Fruit fly (Drosophila melanogaster) whole organism, embryonic: ENCODE data around the gene CG31637.

Experiments
- CG10147 ChIP-seq: fragments of 200-800 bp; sonication (Bioruptor generic); optimal IDR thresholded peaks from 2 replicates; lab custom pipeline; 2019; ENCODE audit warnings: missing biosample characterization, mild to moderate bottlenecking, missing genetic modification characterization, moderate library complexity
- CG10267 ChIP-seq: fragments of 200-800 bp; sonication (Bioruptor generic); optimal IDR thresholded peaks from 2 replicates; lab custom pipeline; 2018; ENCODE audit warnings: missing biosample characterization, mild to moderate bottlenecking, missing genetic modification characterization, moderate library complexity
- CG10543 ChIP-seq: fragments of 200-800 bp; sonication (Bioruptor generic); optimal IDR thresholded peaks from 3 replicates; lab custom pipeline; 2017; ENCODE audit warnings: missing biosample characterization, mild to moderate bottlenecking, missing genetic modification characterization, moderate library complexity
- CG11504 ChIP-seq: fragments of 200-800 bp; sonication (Bioruptor generic); optimal IDR thresholded peaks from 3 replicates; lab custom pipeline; 2019; ENCODE audit warnings: missing biosample characterization, mild to moderate bottlenecking, missing genetic modification characterization, moderate library complexity
- CG12769 ChIP-seq: fragments of 200-800 bp; sonication (Bioruptor generic); optimal IDR thresholded peaks from 2 replicates; lab custom pipeline; 2019; ENCODE audit warnings: missing biosample characterization, mild to moderate bottlenecking, missing genetic modification characterization, moderate library complexity
- CG14014 ChIP-seq: fragments of 200-800 bp; sonication (Bioruptor generic); IDR thresholded peaks from 2 replicates; pipeline ENCODE4 v1.3.6; 2022; ENCODE audit warnings: missing biosample characterization, missing genetic modification characterization
- CG14050 ChIP-seq: fragments of 200-800 bp; sonication (Bioruptor generic); IDR thresholded peaks from 3 replicates; pipeline ENCODE4 v1.3.6; 2022; ENCODE audit warnings: missing biosample characterization, missing genetic modification characterization
- CG17186 ChIP-seq: fragments of 200-800 bp; sonication (Bioruptor generic); optimal IDR thresholded peaks from 3 replicates; lab custom pipeline; 2017; ENCODE audit warnings: missing biosample characterization, missing genetic modification reagents, missing genetic modification characterization
- CG17829 ChIP-seq: fragments of 200-800 bp; optimal IDR thresholded peaks from 2 replicates; lab custom pipeline; 2019; ENCODE audit warnings: missing biosample characterization, mild to moderate bottlenecking, missing genetic modification characterization, moderate library complexity
- CG18476 ChIP-seq: fragments of 200-800 bp; sonication (Bioruptor generic); optimal IDR thresholded peaks from 2 replicates; lab custom pipeline; 2016; ENCODE audit warnings: missing biosample characterization, mild to moderate bottlenecking, missing genetic modification characterization
- CG2678 ChIP-seq: fragments of 200-800 bp; sonication (Bioruptor generic); optimal IDR thresholded peaks from 3 replicates; lab custom pipeline; 2019; ENCODE audit warnings: missing biosample characterization, mild to moderate bottlenecking, missing genetic modification characterization, moderate library complexity
- CG2712 ChIP-seq: fragments of 200-800 bp; optimal IDR thresholded peaks from 3 replicates; lab custom pipeline; 2019; ENCODE audit warnings: missing biosample characterization, mild to moderate bottlenecking, missing genetic modification characterization, moderate library complexity
- CG30403 ChIP-seq: fragments of 200-800 bp; sonication (Bioruptor generic); optimal IDR thresholded peaks from 3 replicates; lab custom pipeline; 2016; ENCODE audit warnings: missing biosample characterization, missing genetic modification characterization
- CG30431 ChIP-seq: fragments of 200-800 bp; sonication (Bioruptor generic); optimal IDR thresholded peaks from 2 replicates; lab custom pipeline; 2017; ENCODE audit warnings: missing biosample characterization, missing genetic modification characterization
- CG34422 ChIP-seq: fragments of 200-800 bp; sonication (Bioruptor generic); IDR thresholded peaks from 3 replicates; pipeline ENCODE4 v1.3.6; 2022; ENCODE audit warnings: missing biosample characterization, missing genetic modification characterization
- CG4820 ChIP-seq: fragments of 200-800 bp; sonication (Bioruptor generic); optimal IDR thresholded peaks from 3 replicates; lab custom pipeline; 2016; ENCODE audit warnings: missing biosample characterization, missing genetic modification characterization
- CG5180 ChIP-seq: fragments of 200-800 bp; sonication (Bioruptor generic); optimal IDR thresholded peaks from 3 replicates; lab custom pipeline; 2017; ENCODE audit warnings: missing biosample characterization, missing genetic modification characterization, mild to moderate bottlenecking, moderate library complexity, missing genetic modification reagents
- CG7839 ChIP-seq: fragments of 200-800 bp; sonication (Bioruptor generic); optimal IDR thresholded peaks from 3 replicates; lab custom pipeline; 2018; ENCODE audit warnings: missing biosample characterization, mild to moderate bottlenecking, missing genetic modification characterization, moderate library complexity
- CG8089 ChIP-seq: fragments of 200-800 bp; sonication (Bioruptor generic); optimal IDR thresholded peaks from 3 replicates; lab custom pipeline; 2016; ENCODE audit warnings: missing biosample characterization, missing genetic modification characterization
- CG8924 ChIP-seq: fragments of 200-800 bp; optimal IDR thresholded peaks from 3 replicates; lab custom pipeline; 2019; ENCODE audit warnings: missing biosample characterization, mild to moderate bottlenecking, missing genetic modification characterization, moderate library complexity
- CrebB ChIP-seq: fragments of 200-800 bp; sonication (Bioruptor generic); optimal IDR thresholded peaks from 3 replicates; lab custom pipeline; 2018; ENCODE audit warnings: missing biosample characterization, mild to moderate bottlenecking, missing genetic modification characterization
- D19B ChIP-seq: fragments of 200-800 bp; sonication (Bioruptor generic); optimal IDR thresholded peaks from 2 replicates; lab custom pipeline; 2017; ENCODE audit warnings: missing biosample characterization, mild to moderate bottlenecking, missing genetic modification characterization
- Doc2 ChIP-seq: fragments of 200-800 bp; sonication (Bioruptor generic); IDR thresholded peaks from 2 replicates; pipeline ENCODE4 v1.3.6; 2022; ENCODE audit warnings: missing biosample characterization, missing genetic modification characterization
- Hr51 ChIP-seq, 2 experiments: fragments of 200-800 bp; sonication (Bioruptor generic); optimal IDR thresholded peaks; 2 replicates in 1 of 2; 3 replicates in 1 of 2; lab custom pipeline; 2016 to 2018; ENCODE audit warnings: missing biosample characterization in 2 of 2, missing genetic modification characterization in 2 of 2, mild to moderate bottlenecking in 1 of 2, moderate library complexity in 1 of 2
- Med ChIP-seq: fragments of 200-800 bp; sonication (Bioruptor generic); peaks from one replicate; lab custom pipeline; 2016; ENCODE audit warnings: missing biosample characterization, missing genetic modification characterization, mild to moderate bottlenecking, inconsistent platforms, moderate library complexity
- NFAT ChIP-seq: fragments of 200-800 bp; sonication (Bioruptor generic); IDR thresholded peaks from 2 replicates; pipeline ENCODE4 v1.3.6; 2022; ENCODE audit warnings: missing biosample characterization, missing genetic modification characterization
- NK7.1 ChIP-seq: fragments of 200-800 bp; sonication (Bioruptor generic); optimal IDR thresholded peaks from 3 replicates; lab custom pipeline; 2016; ENCODE audit warnings: missing biosample characterization, missing genetic modification characterization
- Opbp ChIP-seq: fragments of 200-800 bp; sonication (Bioruptor generic); IDR thresholded peaks from 3 replicates; pipeline ENCODE4 v1.3.6; 2022; ENCODE audit warnings: missing biosample characterization, missing genetic modification characterization; ENCODE audit not compliant: partially characterized antibody
- Sox100B ChIP-seq: fragments of 200-800 bp; sonication (Bioruptor generic); optimal IDR thresholded peaks from 3 replicates; lab custom pipeline; 2018; ENCODE audit warnings: missing biosample characterization, mild to moderate bottlenecking, missing genetic modification characterization
- chinmo ChIP-seq: fragments of 200-800 bp; sonication (Bioruptor generic); IDR thresholded peaks from 4 replicates; pipeline ENCODE4 v1.3.6; 2022; ENCODE audit warnings: missing biosample characterization, missing genetic modification characterization; ENCODE audit not compliant: partially characterized antibody
- ci ChIP-seq: fragments of 200-800 bp; sonication (Bioruptor generic); IDR thresholded peaks from 3 replicates; pipeline ENCODE4 v1.3.6; 2022; ENCODE audit warnings: missing biosample characterization, missing genetic modification characterization
- fd3F ChIP-seq: fragments of 200-800 bp; sonication (Bioruptor generic); optimal IDR thresholded peaks from 2 replicates; lab custom pipeline; 2018; ENCODE audit warnings: missing biosample characterization, mild to moderate bottlenecking, missing genetic modification characterization, moderate library complexity
- ftz-f1 ChIP-seq: fragments of 200-800 bp; sonication (Bioruptor generic); optimal IDR thresholded peaks from 2 replicates; lab custom pipeline; 2016; ENCODE audit warnings: missing biosample characterization, missing genetic modification characterization
- ind ChIP-seq: fragments of 200-800 bp; sonication (Bioruptor generic); optimal IDR thresholded peaks from 3 replicates; lab custom pipeline; 2016; ENCODE audit warnings: missing biosample characterization, missing genetic modification characterization
- klu ChIP-seq: fragments of 200-800 bp; sonication (Bioruptor generic); IDR thresholded peaks from 2 replicates; pipeline ENCODE4 v1.3.6; 2022; ENCODE audit warnings: missing biosample characterization, missing genetic modification characterization
- lilli ChIP-seq: fragments of 200-800 bp; sonication (Bioruptor generic); optimal IDR thresholded peaks from 3 replicates; lab custom pipeline; 2016; ENCODE audit warnings: missing biosample characterization, missing genetic modification characterization
- mam ChIP-seq: fragments of 200-800 bp; sonication (Bioruptor generic); optimal IDR thresholded peaks from 3 replicates; lab custom pipeline; 2016; ENCODE audit warnings: missing biosample characterization, missing genetic modification characterization
- nau ChIP-seq: fragments of 200-800 bp; sonication (Bioruptor generic); optimal IDR thresholded peaks from 3 replicates; lab custom pipeline; 2017; ENCODE audit warnings: missing biosample characterization, mild to moderate bottlenecking, missing genetic modification characterization, missing genetic modification reagents
- org-1 ChIP-seq: fragments of 200-800 bp; sonication (Bioruptor generic); optimal IDR thresholded peaks from 2 replicates; lab custom pipeline; 2017; ENCODE audit warnings: missing biosample characterization, missing genetic modification characterization
- row ChIP-seq: fragments of 200-800 bp; sonication (Bioruptor generic); IDR thresholded peaks from 3 replicates; pipeline ENCODE4 v1.3.6; 2022; ENCODE audit warnings: missing biosample characterization, missing genetic modification characterization
- seq ChIP-seq: fragments of 200-800 bp; sonication (Bioruptor generic); IDR thresholded peaks from 2 replicates; pipeline ENCODE4 v1.3.6; 2022; ENCODE audit warnings: missing biosample characterization, missing genetic modification characterization
- sisA ChIP-seq: fragments of 200-800 bp; sonication (Bioruptor generic); IDR thresholded peaks from 2 replicates; pipeline ENCODE4 v1.3.6; 2022; ENCODE audit warnings: missing biosample characterization, missing genetic modification characterization
- tap ChIP-seq: fragments of 200-800 bp; optimal IDR thresholded peaks from 3 replicates; lab custom pipeline; 2019; ENCODE audit warnings: missing biosample characterization, mild to moderate bottlenecking, missing genetic modification characterization, moderate library complexity
- tio ChIP-seq: fragments of 200-800 bp; sonication (Bioruptor generic); optimal IDR thresholded peaks from 2 replicates; lab custom pipeline; 2017; ENCODE audit warnings: missing biosample characterization, missing genetic modification characterization, inconsistent platforms
- trem ChIP-seq: fragments of 200-800 bp; optimal IDR thresholded peaks from 3 replicates; lab custom pipeline; 2019; ENCODE audit warnings: missing biosample characterization, mild to moderate bottlenecking, missing genetic modification characterization, moderate library complexity
- ttk ChIP-seq: fragments of 200-800 bp; sonication (Bioruptor generic); IDR thresholded peaks from 2 replicates; pipeline ENCODE4 v2.1.2; 2022; ENCODE audit warnings: missing biosample characterization, missing genetic modification characterization
- vvl ChIP-seq: fragments of 200-800 bp; sonication (Bioruptor generic); IDR thresholded peaks from 2 replicates; pipeline ENCODE4 v1.3.6; 2022; ENCODE audit warnings: missing biosample characterization, missing genetic modification characterization
- zfh1 ChIP-seq: fragments of 200-800 bp; sonication (Bioruptor generic); IDR thresholded peaks from 3 replicates; pipeline ENCODE4 v1.3.6; 2022; ENCODE audit warnings: missing biosample characterization, missing genetic modification characterization

The CG31637 gene

DNA sequence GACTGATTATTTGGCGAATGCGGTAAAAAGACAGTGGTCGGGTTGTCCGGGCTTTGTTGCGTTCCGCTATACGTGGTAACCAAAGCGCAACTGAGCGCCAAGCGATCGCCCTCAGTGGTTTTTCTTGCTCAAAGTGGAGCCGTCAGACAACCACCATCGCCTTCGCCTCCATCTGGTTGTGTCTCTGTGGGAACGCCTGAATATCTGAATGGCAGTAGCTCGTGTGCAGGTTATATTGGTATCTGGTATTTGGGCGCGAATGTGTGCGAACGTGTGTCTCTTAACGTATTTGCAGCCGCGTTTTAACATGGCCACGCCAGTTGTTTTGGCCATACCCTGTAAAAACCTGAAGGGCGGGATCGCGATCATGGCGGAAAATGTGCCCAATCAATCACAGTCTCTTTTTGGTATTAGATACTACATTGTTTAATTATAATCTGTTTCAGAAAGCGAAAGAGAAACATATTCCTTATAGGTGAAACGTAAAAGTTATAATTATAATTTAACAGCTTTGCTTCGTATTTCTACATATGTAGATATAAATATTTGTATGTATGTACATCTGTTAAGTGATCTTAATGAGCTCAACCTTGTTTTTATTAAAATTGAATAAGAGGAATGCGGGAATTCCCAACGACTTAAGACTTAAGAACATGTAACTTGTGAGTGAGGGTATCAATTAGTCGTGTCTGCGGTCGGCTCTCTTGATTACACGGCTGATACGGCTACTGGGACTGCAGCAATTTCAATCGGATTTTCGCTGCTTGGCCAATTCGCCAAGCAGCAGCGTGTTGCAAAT lies 26.3 kb upstream of the CG31637 start:
- TF ChIP-seq NK7.1 (GFP tag; lab: Kevin White, UChicago) (no peak), row (GFP tag; lab: Robert Waterston, UW) (peak; percentile 49), fd3F (GFP tag; lab: Kevin White, UChicago) (peak; percentile 6), Doc2 (GFP tag; lab: Robert Waterston, UW) (no peak), vvl (GFP tag; lab: Robert Waterston, UW) (peak; percentile 22; the same call in 1 of the 2 replicates), sisA (GFP tag; lab: Robert Waterston, UW) (0 out of 2 replicates have a peak, but pooled peaks have one; percentile 29), zfh1 (GFP tag; lab: Robert Waterston, UW) (no peak), Opbp (GFP tag; lab: Robert Waterston, UW) (0 out of 3 replicates have a peak, but pooled peaks have one; percentile 25), CG2678 (tag; lab: Kevin White, UChicago) (peak; percentile 60), CG10267 (tag; lab: Kevin White, UChicago) (peak; percentile 8), CG30403 (GFP tag; lab: Kevin White, UChicago) (peak; percentile 36), CG8924 (no peak), CG12769 (tag; lab: Kevin White, UChicago) (peak; percentile 81), CG2712 (peak; percentile 35), CG7839 (tag; lab: Kevin White, UChicago) (peak; percentile 47), CG10147 (peak; percentile 34), CG17186 (GFP tag; lab: Kevin White, UChicago) (no peak), CG30431 (GFP tag; lab: Kevin White, UChicago) (no peak), CG18476 (GFP tag; lab: Kevin White, UChicago) (peak; percentile 40), seq (GFP tag; lab: Robert Waterston, UW) (0 out of 2 replicates have a peak, but pooled peaks have one; percentile 18), tio (peak; percentile 18), Sox100B (GFP tag; lab: Kevin White, UChicago) (peak; percentile 52), CG14050 (GFP tag; lab: Robert Waterston, UW) (no peak), CG10543 (GFP tag; lab: Kevin White, UChicago) (peak; percentile 43), klu (no peak), trem (no peak), CG11504 (tag; lab: Kevin White, UChicago) (peak; percentile 51), ftz-f1 (GFP tag; lab: Kevin White, UChicago) (no peak), chinmo (GFP tag; lab: Robert Waterston, UW) (peak; percentile 78; the same call in 2 of the 4 replicates), Med (GFP tag; lab: Kevin White, UChicago) (peak; percentile 68), lilli (GFP tag; lab: Kevin White, UChicago) (no peak), tap (tag; lab: Kevin White, UChicago) (no peak), CG14014 (GFP tag; lab: Robert Waterston, UW) (peak; percentile 22; the same call in 1 of the 2 replicates), CG17829 (tag; lab: Kevin White, UChicago) (peak; percentile 6), CG8089 (GFP tag; lab: Kevin White, UChicago) (no peak), ind (GFP tag; lab: Kevin White, UChicago) (peak; percentile 21), CG4820 (GFP tag; lab: Kevin White, UChicago) (peak; percentile 4), D19B (GFP tag; lab: Kevin White, UChicago) (peak; percentile 92), nau (GFP tag; lab: Kevin White, UChicago) (peak; percentile 20), CrebB (tag; lab: Kevin White, UChicago) (no peak), CG5180 (GFP tag; lab: Kevin White, UChicago) (peak; percentile 34), CG34422 (GFP tag; lab: Robert Waterston, UW) (peak; percentile 42; the same call in 1 of the 3 replicates), ci (GFP tag; lab: Robert Waterston, UW) (peak; percentile 53; the same call in 1 of the 3 replicates), mam (GFP tag; lab: Kevin White, UChicago) (no peak), ttk (GFP tag; lab: Robert Waterston, UW) (0 out of 2 replicates have a peak, but pooled peaks have one; percentile 4), org-1 (GFP tag; lab: Kevin White, UChicago) (no peak), Hr51 (GFP tag; optimal IDR thresholded peaks at IDR 0.05; lab: Kevin White, UChicago) (peak in 1 of 2 experiments; percentile 39), NFAT (GFP tag; lab: Robert Waterston, UW) (0 out of 2 replicates have a peak, but pooled peaks have one; percentile 33)
